Worm (Caenorhabditis elegans): ENCODE data around the gene F37A4.6.

The F37A4.6 gene

DNA sequence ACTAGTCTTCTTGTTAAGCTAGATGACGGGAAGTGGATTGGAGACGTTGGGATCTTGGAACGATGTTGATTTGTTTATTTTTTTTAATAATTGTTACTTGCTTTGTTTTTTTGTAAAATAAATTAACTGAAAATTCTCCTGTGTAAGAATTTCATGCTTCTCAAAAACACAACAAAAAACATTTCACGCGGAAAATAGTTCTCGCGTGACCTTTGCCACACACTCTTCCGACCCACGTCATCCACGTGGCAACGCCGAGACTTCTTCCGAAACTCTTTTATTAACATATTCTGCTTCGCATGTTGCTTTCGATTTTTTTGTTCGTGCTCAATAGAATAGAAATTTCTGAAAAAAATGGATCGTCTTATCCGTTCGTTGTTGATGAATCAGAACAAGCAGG, 6.0 kb downstream of the F37A4.6 start, which contains the start of gene F37A4.5:
Gene F37A4.5, plus strand, starts transcription at position 301 of the 400 bp plus-strand sequence.
- TF ChIP-seq ceh-31 (tag; optimal IDR thresholded peaks at IDR 0.05) (no peak), K02D7.2 (tag; optimal IDR thresholded peaks at IDR 0.05) (no peak), K09A11.1 (tag; optimal IDR thresholded peaks at IDR 0.05; ENCODE audit: insufficient read depth) (no peak), ceh-45 (GFP tag; IDR thresholded peaks at IDR 0.05) (no peak), ref-2 (tag; optimal IDR thresholded peaks at IDR 0.05) (no peak), ceh-22 (tag; optimal IDR thresholded peaks at IDR 0.05) (no peak), dve-1 (tag; optimal IDR thresholded peaks at IDR 0.05) (no peak), hlh-6 (tag; optimal IDR thresholded peaks at IDR 0.05) (no peak), elt-2 (tag; optimal IDR thresholded peaks at IDR 0.05) (no peak), pqm-1 (tag; optimal IDR thresholded peaks at IDR 0.05) (no peak), zip-5 (tag; optimal IDR thresholded peaks at IDR 0.05) (no peak), unc-42 (tag; optimal IDR thresholded peaks at IDR 0.05) (no peak)

DNA sequence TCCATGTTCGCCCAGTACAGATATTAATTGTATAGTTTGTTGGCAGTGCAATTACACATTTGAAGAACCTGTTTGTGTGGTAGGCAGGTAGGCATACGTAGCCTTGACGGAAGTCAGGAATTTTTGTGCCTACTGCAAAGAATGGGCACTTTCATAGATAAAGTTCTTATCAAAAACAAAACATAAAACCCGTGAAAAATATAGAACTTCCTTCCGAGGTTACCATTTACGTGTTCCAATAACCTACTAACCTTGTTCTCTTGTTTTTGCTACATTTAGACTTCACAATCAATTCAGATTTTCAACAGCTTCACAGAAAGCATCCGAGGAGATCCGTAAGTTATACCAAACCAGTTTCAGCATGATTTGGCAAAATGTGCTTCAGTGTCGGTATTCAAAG, 7.7 kb downstream of the F37A4.6 start, which contains the start of gene F37A4.4:
Gene F37A4.4, plus strand, starts transcription at position 301 of the 400 bp plus-strand sequence.
- TF ChIP-seq pat-9 (tag; optimal IDR thresholded peaks at IDR 0.05) (no peak), hlh-13 (GFP tag; optimal IDR thresholded peaks at IDR 0.05) (no peak), fkh-10 (GFP tag; optimal IDR thresholded peaks at IDR 0.05) (no peak), nhr-232 (tag; optimal IDR thresholded peaks at IDR 0.05) (no peak), eyg-1 (tag; optimal IDR thresholded peaks at IDR 0.05) (no peak), zip-5 (tag; optimal IDR thresholded peaks at IDR 0.05) (no peak), pha-2 (tag; optimal IDR thresholded peaks at IDR 0.05) (no peak), dmd-4 (tag; optimal IDR thresholded peaks at IDR 0.05; ENCODE audit: borderline replicate concordance) (no peak), ahr-1 (tag; optimal IDR thresholded peaks at IDR 0.05) (no peak), hlh-6 (tag; optimal IDR thresholded peaks at IDR 0.05) (no peak), K09A11.1 (tag; optimal IDR thresholded peaks at IDR 0.05; ENCODE audit: insufficient read depth) (no peak), ttx-3 (tag; optimal IDR thresholded peaks at IDR 0.05) (no peak), lin-11 (tag; optimal IDR thresholded peaks at IDR 0.05) (no peak), unc-55 (GFP tag; optimal IDR thresholded peaks at IDR 0.05) (no peak), ceh-9 (tag; optimal IDR thresholded peaks at IDR 0.05) (no peak), ceh-31 (tag; optimal IDR thresholded peaks at IDR 0.05) (no peak), ama-1 (optimal IDR thresholded peaks at IDR 0.05) (no peak), ref-2 (tag; optimal IDR thresholded peaks at IDR 0.05) (no peak), pqm-1 (tag; optimal IDR thresholded peaks at IDR 0.05) (no peak)

DNA sequence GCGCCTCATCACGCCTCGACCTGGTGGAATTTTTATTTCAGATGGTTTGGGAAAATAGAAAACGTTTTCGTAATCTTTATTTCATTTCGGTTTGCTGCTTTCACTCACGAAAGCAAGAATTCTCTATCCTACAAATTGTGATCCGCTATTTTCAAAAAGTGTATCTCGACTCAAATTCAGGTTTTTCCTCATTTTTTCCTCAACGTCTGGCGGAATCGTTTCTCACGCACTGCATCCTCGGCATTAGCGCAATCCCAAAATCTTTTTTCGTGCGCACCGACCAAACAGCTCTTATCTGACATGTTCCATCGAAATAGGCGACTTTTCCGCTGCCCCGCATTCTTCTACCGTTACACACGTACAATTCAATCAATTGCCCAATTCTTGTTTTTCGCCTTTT, 12.7 kb downstream of the F37A4.6 start, which contains the start of gene F37A4.3:
Gene F37A4.3, plus strand, starts transcription at position 301 of the 400 bp plus-strand sequence.
- no peak for TF ChIP-seq hlh-30 (tag; optimal IDR thresholded peaks at IDR 0.05; ENCODE audit: insufficient read depth)
- no peak for TF ChIP-seq pha-4 (tag; optimal IDR thresholded peaks at IDR 0.05)

ce11 chrIII:6722208-6722679, 16.6 kb downstream of the F37A4.6 start, which contains the start of the genes bath-41 and F37A4.2:
TSS of gene bath-41 (minus strand) at chrIII:6722258.
TSS of gene F37A4.2 (plus strand) at chrIII:6722454.
- TF ChIP-seq gmeb-2 (tag; optimal IDR thresholded peaks at IDR 0.05), result no peak
- TF ChIP-seq elt-4 (tag; optimal IDR thresholded peaks at IDR 0.05), result no peak
- peak; percentile 21 for TF ChIP-seq nfya-1 (tag; optimal IDR thresholded peaks at IDR 0.05)
- no peak for TF ChIP-seq lim-6 (tag; optimal IDR thresholded peaks at IDR 0.05)

ce11 chrIII:6723089-6723488, 17.5 kb downstream of the F37A4.6 start, which contains the start of gene F37A4.1:
TSS of gene F37A4.1 (plus strand) at chrIII:6723389.
- TF ChIP-seq sox-2 (GFP tag; IDR thresholded peaks at IDR 0.05), result no peak
- no peak for TF ChIP-seq ceh-24 (tag; optimal IDR thresholded peaks at IDR 0.05)
- TF ChIP-seq odd-2 (tag; optimal IDR thresholded peaks at IDR 0.05), result no peak
- no peak for TF ChIP-seq nhr-232 (tag; optimal IDR thresholded peaks at IDR 0.05)
- no peak for TF ChIP-seq hlh-8 (tag; optimal IDR thresholded peaks at IDR 0.05)
- TF ChIP-seq mec-3 (tag; optimal IDR thresholded peaks at IDR 0.05; ENCODE audit: borderline replicate concordance), result no peak
- no peak for TF ChIP-seq ceh-22 (tag; optimal IDR thresholded peaks at IDR 0.05)
